Fruit fly (Drosophila melanogaster): Measurements from ENCODE around the gene Gbeta13F.

The Gbeta13F gene

dm6 chrX:15866799-15867412 lies 7.0 kb downstream of the Gbeta13F start:
- TF ChIP-seq ab (GFP tag; optimal IDR thresholded peaks at IDR 0.05) (no peak), CkIIα-i1 (GFP tag; IDR thresholded peaks at IDR 0.05) (no peak), D19A (tag; optimal IDR thresholded peaks at IDR 0.05) (no peak), cato (GFP tag; optimal IDR thresholded peaks at IDR 0.05; ENCODE audit: borderline replicate concordance) (no peak), Ptx1 (GFP tag; IDR thresholded peaks at IDR 0.05) (no peak), CG2712 (tag; optimal IDR thresholded peaks at IDR 0.05) (peak; percentile 14), CG11456 (GFP tag; IDR thresholded peaks at IDR 0.05) (no peak), Poxn (GFP tag; IDR thresholded peaks at IDR 0.05) (no peak), CG10209 (GFP tag; optimal IDR thresholded peaks at IDR 0.05) (no peak), Myb (GFP tag; optimal IDR thresholded peaks at IDR 0.05) (no peak), ci (GFP tag; IDR thresholded peaks at IDR 0.05) (no peak), eyg (GFP tag; optimal IDR thresholded peaks at IDR 0.05) (no peak), vfl (GFP tag; optimal IDR thresholded peaks at IDR 0.05) (no peak), CG17385 (GFP tag; optimal IDR thresholded peaks at IDR 0.05) (no peak), insv (GFP tag; optimal IDR thresholded peaks at IDR 0.05) (no peak), Atf6 (GFP tag; IDR thresholded peaks at IDR 0.05) (no peak), salm (tag; optimal IDR thresholded peaks at IDR 0.05) (no peak), stwl (tag; optimal IDR thresholded peaks at IDR 0.05) (peak; percentile 48), NfI (GFP tag; optimal IDR thresholded peaks at IDR 0.05) (no peak), Fer1 (GFP tag; optimal IDR thresholded peaks at IDR 0.05) (no peak), otp (GFP tag; IDR thresholded peaks at IDR 0.05) (no peak), ewg (GFP tag; optimal IDR thresholded peaks at IDR 0.05) (no peak), CG13894 (tag; optimal IDR thresholded peaks at IDR 0.05) (no peak), Bgb (GFP tag; IDR thresholded peaks at IDR 0.05; ENCODE audit: partially characterized antibody) (no peak; the same call in 1 of the 2 replicates), CG9727 (GFP tag; optimal IDR thresholded peaks at IDR 0.05) (no peak), CG7357 (GFP tag; IDR thresholded peaks at IDR 0.05) (no peak), CG10267 (tag; optimal IDR thresholded peaks at IDR 0.05) (peak; percentile 8), CG3281 (GFP tag; optimal IDR thresholded peaks at IDR 0.05) (no peak), CG16779 (GFP tag; IDR thresholded peaks at IDR 0.05) (no peak), Dref (GFP tag; IDR thresholded peaks at IDR 0.05) (peak; percentile 57), CG10431 (GFP tag; optimal IDR thresholded peaks at IDR 0.05) (no peak), sima (GFP tag; optimal IDR thresholded peaks at IDR 0.05) (no peak), CG11560 (tag; IDR thresholded peaks at IDR 0.05) (no peak), grn (GFP tag; optimal IDR thresholded peaks at IDR 0.05) (no peak), bsh (GFP tag; optimal IDR thresholded peaks at IDR 0.05) (no peak), disco-r (GFP tag; optimal IDR thresholded peaks at IDR 0.05) (no peak), ssp (GFP tag; IDR thresholded peaks at IDR 0.05) (no peak), mam (GFP tag; optimal IDR thresholded peaks at IDR 0.05) (no peak), gt (GFP tag; IDR thresholded peaks at IDR 0.05) (no peak), CG4730 (GFP tag; IDR thresholded peaks at IDR 0.05) (no peak), rib (GFP tag; IDR thresholded peaks at IDR 0.05) (no peak), gcm (GFP tag; optimal IDR thresholded peaks at IDR 0.05) (no peak), tgo (GFP tag; IDR thresholded peaks at IDR 0.05) (no peak), knrl (GFP tag; IDR thresholded peaks at IDR 0.05; ENCODE audit: partially characterized antibody) (no peak), Eip74EF (GFP tag; optimal IDR thresholded peaks at IDR 0.05) (no peak), tup (GFP tag; optimal IDR thresholded peaks at IDR 0.05) (no peak), E2f2 (GFP tag; IDR thresholded peaks at IDR 0.05) (peak; percentile 82), pfk (GFP tag; optimal IDR thresholded peaks at IDR 0.05) (no peak), ranshi (GFP tag; IDR thresholded peaks at IDR 0.05) (no peak), odd (GFP tag; optimal IDR thresholded peaks at IDR 0.05) (no peak), CG8089 (GFP tag; optimal IDR thresholded peaks at IDR 0.05) (no peak), CG8478 (optimal IDR thresholded peaks at IDR 0.05) (no peak)

Data from whole organism, embryonic.